Worm (Caenorhabditis elegans) whole organism, L2 larva: ENCODE data around the gene coq-8.

Experiments
- C34F6.9 ChIP-seq: fragments of 150-350 bp; optimal IDR thresholded peaks from 2 replicates; lab custom pipeline; 2014; ENCODE audit warnings: missing biosample characterization, missing genetic modification characterization
- F13H6.1 ChIP-seq: sonication (generic microtip); optimal IDR thresholded peaks from 2 replicates; lab custom pipeline; 2016; ENCODE audit warnings: missing genetic modification characterization, missing compliant biosample characterization
- R02D3.7 ChIP-seq: fragments of 150-350 bp; optimal IDR thresholded peaks from 2 replicates; lab custom pipeline; 2014; ENCODE audit warnings: missing biosample characterization, missing genetic modification characterization
- Y55F3AM.14 ChIP-seq: fragments of 200-800 bp; sonication (Bioruptor generic); optimal IDR thresholded peaks from 2 replicates; lab custom pipeline; 2018; ENCODE audit warnings: mild to moderate bottlenecking, missing genetic modification characterization, missing compliant biosample characterization
- ZK546.5 ChIP-seq: sonication (generic microtip); optimal IDR thresholded peaks from 2 replicates; lab custom pipeline; 2017; ENCODE audit warnings: missing biosample characterization, missing genetic modification characterization
- alr-1 ChIP-seq: fragments of 150-350 bp; optimal IDR thresholded peaks from 2 replicates; lab custom pipeline; 2014; ENCODE audit warnings: missing biosample characterization, missing genetic modification characterization
- aly-2 ChIP-seq: fragments of 150-350 bp; optimal IDR thresholded peaks from 2 replicates; lab custom pipeline; 2014; ENCODE audit warnings: missing biosample characterization, missing genetic modification characterization
- ama-1 ChIP-seq: fragments of 150-350 bp; optimal IDR thresholded peaks from 2 replicates; lab custom pipeline; 2018; ENCODE audit warnings: inconsistent platforms
- blmp-1 ChIP-seq: sonication (generic microtip); optimal IDR thresholded peaks from 2 replicates; lab custom pipeline; 2017; ENCODE audit warnings: missing genetic modification characterization, mild to moderate bottlenecking, missing compliant biosample characterization, antibody characterized with exemption, moderate library complexity; ENCODE audit not compliant: insufficient read depth
- ceh-16 ChIP-seq: fragments of 150-350 bp; optimal IDR thresholded peaks from 2 replicates; lab custom pipeline; 2014; ENCODE audit warnings: missing biosample characterization, missing genetic modification characterization
- ceh-82 ChIP-seq: fragments of 150-350 bp; optimal IDR thresholded peaks from 2 replicates; lab custom pipeline; 2014; ENCODE audit warnings: missing biosample characterization, missing genetic modification characterization
- crh-2 ChIP-seq: sonication (generic microtip); optimal IDR thresholded peaks from 2 replicates; lab custom pipeline; 2017; ENCODE audit warnings: missing biosample characterization, missing genetic modification characterization
- dmd-4 ChIP-seq: sonication (generic microtip); optimal IDR thresholded peaks from 2 replicates; lab custom pipeline; 2017; ENCODE audit warnings: missing biosample characterization, missing genetic modification characterization
- egl-27 ChIP-seq: sonication (generic microtip); optimal IDR thresholded peaks from 3 replicates; lab custom pipeline; 2017; ENCODE audit warnings: missing biosample characterization, missing genetic modification reagents, missing genetic modification characterization
- elt-1 ChIP-seq: fragments of 150-350 bp; optimal IDR thresholded peaks from 2 replicates; lab custom pipeline; 2014; ENCODE audit warnings: missing biosample characterization, missing genetic modification characterization
- elt-3 ChIP-seq: sonication (generic microtip); optimal IDR thresholded peaks from 2 replicates; lab custom pipeline; 2017; ENCODE audit warnings: missing biosample characterization, missing genetic modification characterization
- fos-1 ChIP-seq: fragments of 150-350 bp; optimal IDR thresholded peaks from 2 replicates; lab custom pipeline; 2014; ENCODE audit warnings: missing biosample characterization, missing genetic modification characterization
- gmeb-1 ChIP-seq: fragments of 150-350 bp; optimal IDR thresholded peaks from 2 replicates; lab custom pipeline; 2014; ENCODE audit warnings: missing biosample characterization, missing genetic modification characterization
- lin-11 ChIP-seq: fragments of 150-350 bp; sonication (generic microtip); optimal IDR thresholded peaks from 2 replicates; lab custom pipeline; 2014; ENCODE audit warnings: missing biosample characterization, missing genetic modification characterization, inconsistent platforms, mixed read lengths
- lin-13 ChIP-seq: fragments of 150-350 bp; optimal IDR thresholded peaks from 2 replicates; lab custom pipeline; 2014; ENCODE audit warnings: missing biosample characterization, missing genetic modification reagents, missing genetic modification characterization
- lin-39 ChIP-seq: fragments of 150-350 bp; optimal IDR thresholded peaks from 2 replicates; lab custom pipeline; 2014; ENCODE audit warnings: missing biosample characterization, missing genetic modification reagents, missing genetic modification characterization
- lsy-2 ChIP-seq, 2 experiments: fragments of 150-350 bp in 1 of 2; sonication (generic microtip) in 1 of 2; optimal IDR thresholded peaks; 2 replicates each; lab custom pipeline; 2014 to 2017; ENCODE audit warnings: missing biosample characterization in 2 of 2, missing genetic modification characterization in 2 of 2
- mab-5 ChIP-seq: fragments of 150-350 bp; optimal IDR thresholded peaks from 2 replicates; lab custom pipeline; 2014; ENCODE audit warnings: missing biosample characterization, missing genetic modification characterization
- mbf-1 ChIP-seq: sonication (generic microtip); optimal IDR thresholded peaks from 2 replicates; lab custom pipeline; 2017; ENCODE audit warnings: missing biosample characterization, missing genetic modification characterization
- mdl-1 ChIP-seq, 2 experiments: fragments of 150-350 bp in 1 of 2; sonication (generic microtip) in 1 of 2; optimal IDR thresholded peaks; 2 replicates each; lab custom pipeline; 2017; ENCODE audit warnings: missing biosample characterization in 2 of 2, missing genetic modification characterization in 2 of 2
- nhr-10 ChIP-seq: sonication (generic microtip); optimal IDR thresholded peaks from 2 replicates; lab custom pipeline; 2017; ENCODE audit warnings: missing biosample characterization, missing genetic modification characterization
- nhr-11 ChIP-seq: fragments of 150-350 bp; optimal IDR thresholded peaks from 2 replicates; lab custom pipeline; 2014; ENCODE audit warnings: missing biosample characterization, missing genetic modification characterization
- nhr-12 ChIP-seq: fragments of 150-350 bp; optimal IDR thresholded peaks from 2 replicates; lab custom pipeline; 2014; ENCODE audit warnings: missing biosample characterization, missing genetic modification characterization
- nhr-129 ChIP-seq: fragments of 150-350 bp; optimal IDR thresholded peaks from 2 replicates; lab custom pipeline; 2014; ENCODE audit warnings: missing biosample characterization, missing genetic modification characterization
- nhr-21 ChIP-seq: fragments of 150-350 bp; optimal IDR thresholded peaks from 2 replicates; lab custom pipeline; 2014; ENCODE audit warnings: missing biosample characterization, missing genetic modification characterization
- nhr-23 ChIP-seq: fragments of 150-350 bp; optimal IDR thresholded peaks from 2 replicates; lab custom pipeline; 2014; ENCODE audit warnings: missing biosample characterization, missing genetic modification reagents, missing genetic modification characterization
- nhr-237 ChIP-seq: fragments of 150-350 bp; optimal IDR thresholded peaks from 2 replicates; lab custom pipeline; 2014; ENCODE audit warnings: missing biosample characterization, missing genetic modification characterization
- nhr-25 ChIP-seq: fragments of 150-350 bp; sonication (generic microtip); optimal IDR thresholded peaks from 3 replicates; lab custom pipeline; 2014; ENCODE audit warnings: missing biosample characterization, missing genetic modification characterization
- nhr-6 ChIP-seq: fragments of 150-350 bp; optimal IDR thresholded peaks from 2 replicates; lab custom pipeline; 2014; ENCODE audit warnings: missing biosample characterization, missing genetic modification characterization
- nhr-77 ChIP-seq: fragments of 150-350 bp; optimal IDR thresholded peaks from 2 replicates; lab custom pipeline; 2014; ENCODE audit warnings: missing biosample characterization, missing genetic modification characterization
- peb-1 ChIP-seq: fragments of 150-350 bp; optimal IDR thresholded peaks from 2 replicates; lab custom pipeline; 2014; ENCODE audit warnings: missing biosample characterization, missing genetic modification characterization
- sem-4 ChIP-seq: fragments of 150-350 bp; optimal IDR thresholded peaks from 2 replicates; lab custom pipeline; 2014; ENCODE audit warnings: missing biosample characterization, missing genetic modification reagents, missing genetic modification characterization
- skn-1 ChIP-seq: sonication (generic microtip); optimal IDR thresholded peaks from 2 replicates; lab custom pipeline; 2017; ENCODE audit warnings: missing biosample characterization, missing genetic modification characterization
- sma-3 ChIP-seq: sonication (generic microtip); optimal IDR thresholded peaks from 2 replicates; lab custom pipeline; 2016; ENCODE audit warnings: missing genetic modification reagents, missing genetic modification characterization, missing compliant biosample characterization
- sma-9 ChIP-seq, 2 experiments: fragments of 150-350 bp in 1 of 2; sonication (generic microtip) in 1 of 2; optimal IDR thresholded peaks; 2 replicates each; lab custom pipeline; 2014 to 2016; ENCODE audit warnings: missing genetic modification characterization in 2 of 2, mild to moderate bottlenecking in 1 of 2, missing biosample characterization in 1 of 2, missing compliant biosample characterization in 1 of 2, missing genetic modification reagents in 1 of 2, moderate library complexity in 1 of 2
- snpc-4 ChIP-seq: fragments of 150-350 bp; optimal IDR thresholded peaks from 2 replicates; lab custom pipeline; 2014; ENCODE audit warnings: missing biosample characterization, missing genetic modification characterization
- unc-39 ChIP-seq: fragments of 150-350 bp; optimal IDR thresholded peaks from 2 replicates; lab custom pipeline; 2014; ENCODE audit warnings: missing biosample characterization, missing genetic modification characterization
- unc-55 ChIP-seq: fragments of 150-350 bp; sonication (generic microtip); optimal IDR thresholded peaks from 3 replicates; lab custom pipeline; 2014; ENCODE audit warnings: missing biosample characterization, missing genetic modification reagents, missing genetic modification characterization
- unc-62 ChIP-seq: fragments of 150-350 bp; optimal IDR thresholded peaks from 2 replicates; lab custom pipeline; 2014; ENCODE audit warnings: missing biosample characterization, missing genetic modification reagents, missing genetic modification characterization
- zag-1 ChIP-seq: fragments of 150-350 bp; optimal IDR thresholded peaks from 2 replicates; lab custom pipeline; 2014; ENCODE audit warnings: missing biosample characterization, missing genetic modification characterization
- ztf-1 ChIP-seq: fragments of 200-800 bp; sonication (Bioruptor generic); conservative IDR thresholded peaks from 2 replicates; pipeline ENCODE4 v1.3.6; 2022; ENCODE audit warnings: missing genetic modification characterization, missing compliant biosample characterization
- ztf-11 ChIP-seq: sonication (generic microtip); optimal IDR thresholded peaks from 2 replicates; lab custom pipeline; 2017; ENCODE audit warnings: missing biosample characterization, missing genetic modification characterization
- ztf-4 ChIP-seq: fragments of 150-350 bp; optimal IDR thresholded peaks from 2 replicates; lab custom pipeline; 2014; ENCODE audit warnings: missing biosample characterization, missing genetic modification characterization

coq-8 gene

ce11 chrIII:4899728-4900127 lies 36.5 kb downstream of the coq-8 start:
- TF ChIP-seq elt-3 (tag; lab: Kevin White, UChicago) (no peak), lin-13 (GFP tag; lab: Kevin White, UChicago) (peak; percentile 98), zag-1 (tag; lab: Kevin White, UChicago) (peak; percentile 98), nhr-6 (tag; lab: Kevin White, UChicago) (peak; percentile 97), nhr-11 (no peak), nhr-12 (tag; lab: Kevin White, UChicago) (peak; percentile 65), sma-9 (GFP tag; optimal IDR thresholded peaks at IDR 0.05; lab: Kevin White, UChicago) (peak; percentile 99), sma-9 (tag; optimal IDR thresholded peaks at IDR 0.05; lab: Kevin White, UChicago) (no peak), ZK546.5 (tag; lab: Kevin White, UChicago) (peak; percentile 88), R02D3.7 (peak; percentile 69), unc-62 (GFP tag; lab: Kevin White, UChicago) (peak; percentile 95), gmeb-1 (peak; percentile 93), ztf-11 (tag; lab: Kevin White, UChicago) (no peak), unc-55 (peak; percentile 99), ceh-16 (tag; lab: Kevin White, UChicago) (peak; percentile 99), ztf-4 (tag; lab: Kevin White, UChicago) (peak; percentile 99), nhr-77 (tag; lab: Kevin White, UChicago) (peak; percentile 89), dmd-4 (tag; lab: Kevin White, UChicago) (peak; percentile 68), fos-1 (tag; lab: Kevin White, UChicago) (peak; percentile 100), egl-27 (tag; lab: Kevin White, UChicago) (peak; percentile 98), C34F6.9 (tag; lab: Kevin White, UChicago) (peak; percentile 99), snpc-4 (tag; lab: Kevin White, UChicago) (peak; percentile 89), nhr-23 (no peak), F13H6.1 (peak; percentile 100), ama-1 (lab: Kevin White, UChicago) (peak; percentile 36), nhr-237 (tag; lab: Kevin White, UChicago) (peak; percentile 87), Y55F3AM.14 (GFP tag; lab: Kevin White, UChicago) (peak; percentile 99), alr-1 (tag; lab: Kevin White, UChicago) (peak; percentile 67), sem-4 (tag; lab: Kevin White, UChicago) (peak; percentile 99), blmp-1 (peak; percentile 99), nhr-21 (peak; percentile 99), mab-5 (tag; lab: Kevin White, UChicago) (peak; percentile 96), mbf-1 (no peak), sma-3 (GFP tag; lab: Kevin White, UChicago) (peak; percentile 100), lin-39 (peak; percentile 77), nhr-25 (tag; lab: Kevin White, UChicago) (peak; percentile 99), ceh-82 (tag; lab: Kevin White, UChicago) (peak; percentile 92), unc-39 (no peak), nhr-10 (tag; lab: Kevin White, UChicago) (peak; percentile 86), crh-2 (tag; lab: Kevin White, UChicago) (peak; percentile 99), mdl-1 (tag; optimal IDR thresholded peaks at IDR 0.05; lab: Kevin White, UChicago) (peak; percentile 94 to 99), nhr-129 (tag; lab: Kevin White, UChicago) (peak; percentile 99), ztf-1 (GFP tag; lab: Robert Waterston, UW) (0 out of 2 replicates have a peak, but pooled peaks have one; percentile 58), lin-11 (tag; lab: Kevin White, UChicago) (peak; percentile 99), aly-2 (tag; lab: Kevin White, UChicago) (no peak), peb-1 (peak; percentile 41), lsy-2 (tag; optimal IDR thresholded peaks at IDR 0.05; lab: Kevin White, UChicago) (peak; percentile 94 to 97), skn-1 (tag; lab: Kevin White, UChicago) (peak; percentile 41), elt-1 (peak; percentile 19)
